Fruit fly (Drosophila melanogaster): ENCODE results near the gene CG44227.

DNA sequence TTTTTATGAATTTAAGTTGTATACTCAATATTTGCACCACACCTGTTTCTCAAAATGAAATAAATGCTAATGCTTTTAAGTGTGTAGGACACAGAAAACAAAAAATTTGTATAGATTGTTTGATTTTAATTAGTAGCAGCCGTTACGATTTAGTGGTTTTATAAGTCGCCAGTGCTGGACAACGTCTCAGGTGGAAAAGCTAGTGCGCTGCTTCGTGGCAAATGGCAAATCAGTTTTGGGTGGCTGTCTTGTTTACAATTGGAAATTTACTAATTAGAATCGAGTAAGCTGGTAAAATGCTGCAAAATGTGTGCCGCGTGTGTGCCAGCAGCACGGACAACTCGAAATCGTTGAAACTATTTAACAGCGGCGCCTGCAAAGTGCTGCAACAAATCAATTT lies 41.7 kb upstream of the CG44227 start, which contains the start of gene CG8159:
- TF ChIP-seq ems (GFP tag; optimal IDR thresholded peaks at IDR 0.05) = no peak
- no peak for TF ChIP-seq CG31388 (GFP tag; optimal IDR thresholded peaks at IDR 0.05)
- TF ChIP-seq Ravus (GFP tag; IDR thresholded peaks at IDR 0.05) = no peak
- TF ChIP-seq CG10209 (GFP tag; optimal IDR thresholded peaks at IDR 0.05) = no peak
- TF ChIP-seq pho (GFP tag; optimal IDR thresholded peaks at IDR 0.05) = no peak
- TF ChIP-seq CG12155 (GFP tag; optimal IDR thresholded peaks at IDR 0.05) = no peak
- no peak for TF ChIP-seq Hand (GFP tag; optimal IDR thresholded peaks at IDR 0.05)
- no peak for TF ChIP-seq CG17568 (GFP tag; optimal IDR thresholded peaks at IDR 0.05)
- no peak for TF ChIP-seq CG5953 (GFP tag; IDR thresholded peaks at IDR 0.05)
